Worm (Caenorhabditis elegans) whole organism, early embryonic: ENCODE data around the gene cest-34.

Experiments used
- ama-1 ChIP-seq: fragments of 150-350 bp; optimal IDR thresholded peaks from 2 replicates; lab custom pipeline; 2014
- ceh-36 ChIP-seq: sonication (generic microtip); optimal IDR thresholded peaks from 2 replicates; lab custom pipeline; 2016; ENCODE audit warnings: missing genetic modification characterization, inconsistent platforms, missing compliant biosample characterization
- flt-1 ChIP-seq: fragments of 200-800 bp; sonication (Bioruptor generic); IDR thresholded peaks from 2 replicates; pipeline ENCODE4 v1.3.6; 2022; ENCODE audit warnings: missing genetic modification characterization, missing compliant biosample characterization

ce11 chrV:6645810-6646209 lies 30.8 kb upstream of the cest-34 start:
- TF ChIP-seq ceh-36 (tag; lab: Kevin White, UChicago) (no peak), flt-1 (GFP tag; lab: Robert Waterston, UW) (no peak), ama-1 (lab: Kevin White, UChicago) (no peak)
